Fruit fly (Drosophila melanogaster) ovary, adult (tissue): ENCODE measurements around the gene Cpr72Ea.

Experiments
- CG17801 ChIP-seq: fragments of 200-800 bp; optimal IDR thresholded peaks from 2 replicates; lab custom pipeline; 2019; ENCODE audit warnings: missing biosample characterization, mild to moderate bottlenecking, missing genetic modification characterization, moderate library complexity; ENCODE audit not compliant: partially characterized antibody

Cpr72Ea gene

dm6 chr3L:16338703-16339102, 23.7 kb upstream of the Cpr72Ea start, which contains the start of gene CG4998:
CG4998 (plus strand) TSS chr3L:16339003.
- TF ChIP-seq CG17801 (GFP tag; lab: Kevin White, UChicago): no peak

DNA sequence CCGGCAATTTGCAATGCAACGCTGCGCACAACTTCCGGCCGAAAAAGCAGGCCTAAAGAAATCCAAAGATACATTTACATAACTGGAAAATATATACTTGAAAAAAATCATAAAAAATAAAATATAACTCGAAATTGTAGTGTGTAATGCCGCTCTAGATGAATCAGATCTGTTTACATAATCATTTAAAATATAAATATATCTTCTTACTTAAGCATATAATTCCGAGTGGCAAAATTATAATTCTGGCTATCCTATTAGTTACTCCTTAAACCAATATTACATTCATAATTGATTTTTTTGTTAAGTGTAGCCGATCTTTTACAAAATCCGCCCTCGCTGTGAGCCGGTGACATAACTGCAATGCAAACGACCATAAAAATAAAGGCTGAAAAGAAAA, 22.9 kb upstream of the Cpr72Ea start:
- TF ChIP-seq CG17801 (GFP tag; lab: Kevin White, UChicago): no peak

DNA sequence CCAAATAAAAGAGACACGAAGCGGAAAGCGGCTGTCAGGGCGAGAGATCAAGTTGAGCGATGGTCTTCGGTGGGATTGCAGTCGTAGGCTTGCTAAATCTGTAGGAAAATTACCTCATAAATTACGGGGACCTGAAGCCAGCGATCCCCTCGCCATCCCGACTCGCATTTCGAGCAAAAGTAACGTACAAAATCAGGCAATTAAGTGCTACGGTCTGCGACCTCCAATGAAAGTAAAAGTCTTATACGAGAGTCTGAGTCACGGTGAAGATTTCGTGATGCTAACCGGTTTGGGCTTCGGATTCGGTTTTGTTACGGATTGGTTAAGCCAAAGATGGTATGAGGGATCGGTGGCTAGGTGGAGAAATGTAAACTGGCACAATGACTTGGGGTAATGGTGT, 22.5 kb upstream of the Cpr72Ea start:
- no peak for TF ChIP-seq CG17801 (GFP tag; lab: Kevin White, UChicago)

DNA sequence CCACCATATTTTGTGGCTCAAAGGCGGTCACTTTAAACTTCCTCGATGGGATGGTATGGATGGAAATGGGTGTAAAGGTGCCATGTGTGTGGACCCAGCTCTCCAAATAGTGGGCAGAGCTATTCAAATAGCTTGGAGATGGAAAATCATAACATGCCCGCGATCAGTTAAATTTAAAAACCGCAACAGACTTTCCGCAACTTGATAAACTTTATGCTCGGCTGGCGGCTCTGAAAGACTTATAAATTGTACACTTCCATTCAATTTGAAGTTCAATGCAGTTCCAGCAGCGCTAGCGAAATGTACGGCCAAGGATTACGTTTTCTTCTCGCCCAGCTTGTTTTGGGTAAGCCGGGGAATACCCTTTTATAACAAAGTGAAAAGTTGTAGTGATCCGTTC, 16.4 kb upstream of the Cpr72Ea start, which contains the start of gene CG33257:
Gene CG33257, plus strand, starts transcription at position 301 of the 400 bp plus-strand sequence.
- TF ChIP-seq CG17801 (GFP tag; lab: Kevin White, UChicago): no peak

- no peak for TF ChIP-seq CG17801 (GFP tag; lab: Kevin White, UChicago)
Measured at dm6 chr3L:16347914-16348313, 14.5 kb upstream of the Cpr72Ea start, which contains the start of gene mRpS34. mRpS34 (plus strand) TSS chr3L:16348074.

DNA sequence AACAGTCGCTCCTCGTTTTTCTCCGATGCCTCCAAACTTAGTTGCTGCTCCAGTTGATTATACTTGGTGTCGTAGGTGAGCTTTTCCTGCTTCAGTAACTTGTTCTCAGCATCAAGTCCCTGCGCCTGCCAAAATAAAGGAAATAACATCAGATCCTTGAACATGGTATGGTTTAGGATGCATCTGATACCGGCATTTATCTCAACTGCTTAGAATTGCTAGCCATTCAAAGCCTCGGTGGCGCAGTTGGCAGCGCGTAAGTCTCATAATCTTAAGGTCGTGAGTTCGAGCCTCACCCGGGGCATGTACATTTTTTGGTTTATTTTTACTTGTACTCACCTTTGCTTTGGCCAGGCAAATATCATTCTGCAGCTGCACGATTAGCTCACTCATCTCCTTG, 12.7 kb upstream of the Cpr72Ea start:
- TF ChIP-seq CG17801 (GFP tag; lab: Kevin White, UChicago): no peak

dm6 chr3L:16351770-16352429, 10.5 kb upstream of the Cpr72Ea start, which contains the start of the genes Golgin104 and Tcs3:
Golgin104 (minus strand) TSS chr3L:16351951.
Tcs3 (plus strand) TSS chr3L:16351991.
- no peak for TF ChIP-seq CG17801 (GFP tag; lab: Kevin White, UChicago)

- TF ChIP-seq CG17801 (GFP tag; lab: Kevin White, UChicago): no peak
Measured at dm6 chr3L:16354197-16354596, 8.2 kb upstream of the Cpr72Ea start, which contains the start of gene Pdh. Pdh (minus strand) TSS chr3L:16354297.

- no peak for TF ChIP-seq CG17801 (GFP tag; lab: Kevin White, UChicago)
Measured at dm6 chr3L:16356171-16356765, 6.1 kb upstream of the Cpr72Ea start.

dm6 chr3L:16357187-16357728, 5.1 kb upstream of the Cpr72Ea start:
- TF ChIP-seq CG17801 (GFP tag; lab: Kevin White, UChicago): no peak

DNA sequence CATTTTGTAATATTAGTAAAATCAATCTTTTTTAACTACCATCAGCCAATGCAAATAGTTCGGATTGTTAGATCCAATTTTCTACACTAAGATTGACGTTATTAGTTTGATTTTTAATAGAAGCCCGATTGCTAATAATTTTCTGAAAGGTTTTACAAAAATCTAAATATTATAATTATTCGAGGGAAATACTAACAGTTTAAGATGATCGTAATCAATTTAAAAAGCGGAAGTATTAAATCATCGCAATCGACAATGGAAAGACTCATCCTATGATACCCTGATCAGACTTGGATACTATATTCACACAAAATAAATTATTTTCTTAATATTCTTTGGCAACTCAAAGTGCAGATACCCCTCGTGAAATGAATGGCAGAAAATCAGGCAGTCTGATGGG, 4.5 kb upstream of the Cpr72Ea start:
- no peak for TF ChIP-seq CG17801 (GFP tag; lab: Kevin White, UChicago)

- no peak for TF ChIP-seq CG17801 (GFP tag; lab: Kevin White, UChicago)
Measured at dm6 chr3L:16359219-16359748, 3.1 kb upstream of the Cpr72Ea start, which contains the start of gene ringer. ringer (minus strand) TSS chr3L:16359428.

DNA sequence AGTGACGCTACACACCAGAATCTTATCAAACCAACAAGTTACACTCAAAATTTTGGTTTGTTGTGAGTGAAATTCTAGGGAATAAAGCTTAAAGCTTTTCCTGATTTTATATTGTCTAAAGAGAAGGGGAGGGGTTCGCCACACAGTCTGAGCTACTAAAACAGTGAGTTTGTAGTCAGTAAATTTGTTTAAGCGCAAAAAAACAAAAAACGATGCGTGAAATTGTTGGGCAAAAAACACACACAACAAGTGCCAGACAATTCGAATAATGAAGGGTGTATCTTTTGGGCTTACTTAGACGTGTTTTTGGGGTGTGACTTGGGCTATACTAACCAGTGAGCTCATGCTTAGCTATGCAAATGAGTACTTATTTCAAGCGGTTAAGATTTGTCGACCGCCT, 2.6 kb upstream of the Cpr72Ea start:
- TF ChIP-seq CG17801 (GFP tag; lab: Kevin White, UChicago): no peak

DNA sequence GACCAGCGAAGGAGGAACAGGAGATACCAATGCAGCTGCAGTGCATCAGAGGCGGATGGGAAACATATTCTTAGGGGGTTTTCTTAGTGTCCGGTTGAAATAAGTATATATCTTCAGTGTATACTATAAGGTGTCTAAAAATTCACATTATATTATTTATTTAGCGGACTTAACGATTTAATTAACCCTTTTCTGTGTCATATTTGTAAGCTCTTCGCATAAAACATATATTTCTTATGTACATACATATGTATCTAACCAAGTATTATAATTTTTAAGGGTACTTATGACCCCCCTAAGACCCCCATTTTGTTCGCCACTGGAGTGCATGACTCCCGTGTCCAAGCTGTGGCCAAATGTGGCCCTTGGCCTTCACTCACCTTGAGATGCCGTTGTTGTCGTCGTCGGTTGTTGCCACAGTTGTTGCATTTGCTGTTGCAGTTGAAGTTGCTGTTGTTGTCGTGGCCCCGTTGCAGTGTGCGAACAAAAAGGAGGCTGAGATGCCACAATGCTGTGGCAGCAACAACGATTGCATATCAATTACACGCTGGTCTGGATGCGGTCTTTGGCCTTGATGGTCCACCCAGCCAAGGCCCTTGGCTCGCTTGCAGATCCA, 1.1 kb upstream of the Cpr72Ea start:
- no peak for TF ChIP-seq CG17801 (GFP tag; lab: Kevin White, UChicago)

dm6 chr3L:16364182-16364581, 1.8 kb downstream of the Cpr72Ea start:
- TF ChIP-seq CG17801 (GFP tag; lab: Kevin White, UChicago): no peak
